Fruit fly (Drosophila melanogaster): Measurements from ENCODE around the gene CG34164.
A peak's percentile ranks its signal among the peaks of the same experiment; 100 is the strongest.

dm6 chr2L:12026458-12027431 lies 29.4 kb upstream of the CG34164 start:
- TF ChIP-seq CG2202 (tag; optimal IDR thresholded peaks at IDR 0.05) (no peak), kni (GFP tag; optimal IDR thresholded peaks at IDR 0.05) (peak; percentile 68), slbo (GFP tag; IDR thresholded peaks at IDR 0.05) (peak; percentile 63), Dfd (GFP tag; optimal IDR thresholded peaks at IDR 0.05) (no peak), BEAF-32 (GFP tag; optimal IDR thresholded peaks at IDR 0.05) (peak; percentile 16), B-H1 (GFP tag; IDR thresholded peaks at IDR 0.05) (peak; percentile 20; the same call in 1 of the 3 replicates), sug (tag; optimal IDR thresholded peaks at IDR 0.05) (peak; percentile 11), org-1 (GFP tag; optimal IDR thresholded peaks at IDR 0.05) (peak; percentile 63), z (GFP tag; IDR thresholded peaks at IDR 0.05) (no peak)
